Fruit fly (Drosophila melanogaster) whole organism, embryonic: ENCODE data around the gene Hip14.

Experiments
- ATbp ChIP-seq: fragments of 200-800 bp; sonication (Bioruptor generic); optimal IDR thresholded peaks from 2 replicates; lab custom pipeline; 2017; ENCODE audit warnings: missing biosample characterization, mild to moderate bottlenecking, missing genetic modification characterization, missing genetic modification reagents
- Asciz ChIP-seq: fragments of 200-800 bp; sonication (Bioruptor generic); optimal IDR thresholded peaks from 2 replicates; lab custom pipeline; 2017; ENCODE audit warnings: missing biosample characterization, mild to moderate bottlenecking, missing genetic modification characterization, missing genetic modification reagents
- CG13624 ChIP-seq: fragments of 200-800 bp; sonication (Bioruptor generic); optimal IDR thresholded peaks from 2 replicates; lab custom pipeline; 2016; ENCODE audit warnings: missing biosample characterization, missing genetic modification characterization
- CG13894 ChIP-seq: fragments of 200-800 bp; sonication (Bioruptor generic); optimal IDR thresholded peaks from 3 replicates; lab custom pipeline; 2018; ENCODE audit warnings: missing biosample characterization, mild to moderate bottlenecking, missing genetic modification characterization, moderate library complexity
- CG15601 ChIP-seq: fragments of 200-800 bp; sonication (Bioruptor generic); optimal IDR thresholded peaks from 3 replicates; lab custom pipeline; 2019; ENCODE audit warnings: missing biosample characterization, mild to moderate bottlenecking, missing genetic modification characterization, moderate library complexity
- CG15696 ChIP-seq: fragments of 200-800 bp; sonication (Bioruptor generic); optimal IDR thresholded peaks from 2 replicates; lab custom pipeline; 2019; ENCODE audit warnings: missing biosample characterization, mild to moderate bottlenecking, missing genetic modification characterization, moderate library complexity
- CG17359 ChIP-seq: fragments of 200-800 bp; sonication (Bioruptor generic); optimal IDR thresholded peaks from 3 replicates; lab custom pipeline; 2018; ENCODE audit warnings: missing biosample characterization, mild to moderate bottlenecking, missing genetic modification characterization, moderate library complexity
- CG17361 ChIP-seq: fragments of 200-800 bp; sonication (Bioruptor generic); IDR thresholded peaks from 3 replicates; pipeline ENCODE4 v1.3.6; 2022; ENCODE audit warnings: missing biosample characterization, missing genetic modification characterization
- CG1792 ChIP-seq: fragments of 200-800 bp; sonication (Bioruptor generic); optimal IDR thresholded peaks from 2 replicates; lab custom pipeline; 2016; ENCODE audit warnings: missing biosample characterization, missing genetic modification characterization
- CG1832 ChIP-seq: fragments of 200-800 bp; sonication (Bioruptor generic); optimal IDR thresholded peaks from 2 replicates; lab custom pipeline; 2017; ENCODE audit warnings: missing biosample characterization, mild to moderate bottlenecking, missing genetic modification characterization, inconsistent platforms
- CG3407 ChIP-seq: fragments of 200-800 bp; sonication (Bioruptor generic); optimal IDR thresholded peaks from 2 replicates; lab custom pipeline; 2018; ENCODE audit warnings: missing biosample characterization, mild to moderate bottlenecking, missing genetic modification characterization
- CG34376 ChIP-seq: fragments of 200-800 bp; sonication (Bioruptor generic); optimal IDR thresholded peaks from 2 replicates; lab custom pipeline; 2018; ENCODE audit warnings: missing biosample characterization, mild to moderate bottlenecking, missing genetic modification characterization
- CG4707 ChIP-seq: fragments of 200-800 bp; sonication (Bioruptor generic); optimal IDR thresholded peaks from 2 replicates; lab custom pipeline; 2018; ENCODE audit warnings: missing biosample characterization, mild to moderate bottlenecking, missing genetic modification characterization, moderate library complexity
- CG6272 ChIP-seq: fragments of 200-800 bp; sonication (Bioruptor generic); IDR thresholded peaks from 2 replicates; pipeline ENCODE4 v1.3.6; 2022; ENCODE audit warnings: missing biosample characterization, missing genetic modification characterization
- CG6791 ChIP-seq: fragments of 200-800 bp; sonication (Bioruptor generic); IDR thresholded peaks from 3 replicates; pipeline ENCODE4 v1.3.6; 2022; ENCODE audit warnings: missing biosample characterization, missing genetic modification characterization; ENCODE audit not compliant: partially characterized antibody
- CG9727 ChIP-seq: fragments of 200-800 bp; sonication (Bioruptor generic); optimal IDR thresholded peaks from 3 replicates; lab custom pipeline; 2017; ENCODE audit warnings: missing biosample characterization, mild to moderate bottlenecking, missing genetic modification characterization
- Camta ChIP-seq: fragments of 200-800 bp; sonication (Bioruptor generic); optimal IDR thresholded peaks from 2 replicates; lab custom pipeline; 2016; ENCODE audit warnings: missing biosample characterization, missing genetic modification characterization
- D ChIP-seq, 2 experiments: fragments of 200-800 bp in 1 of 2; fragments of >200 bp in 1 of 2; sonication (Bioruptor generic) in 1 of 2; optimal IDR thresholded peaks; 2 replicates in 1 of 2; 3 replicates in 1 of 2; lab custom pipeline; 2017; ENCODE audit warnings: mild to moderate bottlenecking in 1 of 2, missing biosample characterization in 1 of 2, missing genetic modification characterization in 1 of 2, missing genetic modification reagents in 1 of 2
- Deaf1 ChIP-seq: fragments of 200-800 bp; optimal IDR thresholded peaks from 3 replicates; lab custom pipeline; 2019; ENCODE audit warnings: missing biosample characterization, mild to moderate bottlenecking, missing genetic modification characterization, moderate library complexity
- Drgx ChIP-seq: fragments of 200-800 bp; sonication (Bioruptor generic); IDR thresholded peaks from 2 replicates; pipeline ENCODE4 v1.3.6; 2022; ENCODE audit warnings: missing biosample characterization, missing genetic modification characterization
- Fer3 ChIP-seq: fragments of 200-800 bp; sonication (Bioruptor generic); optimal IDR thresholded peaks from 2 replicates; lab custom pipeline; 2018; ENCODE audit warnings: missing biosample characterization, mild to moderate bottlenecking, missing genetic modification characterization, moderate library complexity
- HLH54F ChIP-seq: fragments of 200-800 bp; sonication (Bioruptor generic); optimal IDR thresholded peaks from 3 replicates; lab custom pipeline; 2016; ENCODE audit warnings: missing biosample characterization, missing genetic modification characterization
- Hand ChIP-seq: fragments of 200-800 bp; sonication (Bioruptor generic); optimal IDR thresholded peaks from 2 replicates; lab custom pipeline; 2017; ENCODE audit warnings: mild to moderate bottlenecking, missing biosample characterization, missing genetic modification reagents, missing genetic modification characterization
- Hr39 ChIP-seq: fragments of >200 bp; optimal IDR thresholded peaks from 2 replicates; lab custom pipeline; 2017
- Med ChIP-seq: fragments of 200-800 bp; sonication (Bioruptor generic); peaks from one replicate; lab custom pipeline; 2016; ENCODE audit warnings: missing biosample characterization, missing genetic modification characterization, mild to moderate bottlenecking, inconsistent platforms, moderate library complexity
- Myb ChIP-seq: fragments of 200-800 bp; sonication (Bioruptor generic); optimal IDR thresholded peaks from 2 replicates; lab custom pipeline; 2016; ENCODE audit warnings: missing biosample characterization, missing genetic modification characterization
- NK7.1 ChIP-seq: fragments of 200-800 bp; sonication (Bioruptor generic); optimal IDR thresholded peaks from 3 replicates; lab custom pipeline; 2016; ENCODE audit warnings: missing biosample characterization, missing genetic modification characterization
- PHDP ChIP-seq: fragments of 200-800 bp; sonication (Bioruptor generic); optimal IDR thresholded peaks from 3 replicates; lab custom pipeline; 2018; ENCODE audit warnings: missing biosample characterization, mild to moderate bottlenecking, missing genetic modification characterization, moderate library complexity
- Rx ChIP-seq: fragments of 200-800 bp; sonication (Bioruptor generic); IDR thresholded peaks from 2 replicates; pipeline ENCODE4 v1.3.6; 2022; ENCODE audit warnings: missing biosample characterization, missing genetic modification characterization
- Scr ChIP-seq: fragments of 200-800 bp; sonication (Bioruptor generic); IDR thresholded peaks from 2 replicates; pipeline ENCODE4 v1.3.6; 2022; ENCODE audit warnings: missing biosample characterization, missing genetic modification characterization; ENCODE audit not compliant: partially characterized antibody
- Six4 ChIP-seq: fragments of 200-800 bp; sonication (Bioruptor generic); optimal IDR thresholded peaks from 2 replicates; lab custom pipeline; 2016; ENCODE audit warnings: missing biosample characterization, missing genetic modification characterization
- ash1 ChIP-seq: fragments of 200-800 bp; sonication (Bioruptor generic); optimal IDR thresholded peaks from 2 replicates; lab custom pipeline; 2018; ENCODE audit warnings: missing biosample characterization, mild to moderate bottlenecking, missing genetic modification characterization
- chm ChIP-seq: fragments of 200-800 bp; sonication (Bioruptor generic); IDR thresholded peaks from 2 replicates; pipeline ENCODE4 v1.3.6; 2022; ENCODE audit warnings: missing biosample characterization, missing genetic modification characterization
- ci ChIP-seq: fragments of 200-800 bp; sonication (Bioruptor generic); IDR thresholded peaks from 3 replicates; pipeline ENCODE4 v1.3.6; 2022; ENCODE audit warnings: missing biosample characterization, missing genetic modification characterization
- da ChIP-seq: fragments of 200-800 bp; sonication (Bioruptor generic); optimal IDR thresholded peaks from 2 replicates; lab custom pipeline; 2016; ENCODE audit warnings: missing biosample characterization, missing genetic modification characterization
- ewg ChIP-seq: fragments of 200-800 bp; sonication (Bioruptor generic); optimal IDR thresholded peaks from 3 replicates; lab custom pipeline; 2017; ENCODE audit warnings: mild to moderate bottlenecking, missing biosample characterization, missing genetic modification reagents, missing genetic modification characterization
- ham ChIP-seq: fragments of 200-800 bp; sonication (Bioruptor generic); IDR thresholded peaks from 2 replicates; pipeline ENCODE4 v1.3.6; 2022; ENCODE audit warnings: missing biosample characterization, missing genetic modification characterization
- hth ChIP-seq: fragments of >200 bp; optimal IDR thresholded peaks from 2 replicates; lab custom pipeline; 2017; ENCODE audit warnings: inconsistent platforms
- lilli ChIP-seq: fragments of 200-800 bp; sonication (Bioruptor generic); optimal IDR thresholded peaks from 3 replicates; lab custom pipeline; 2016; ENCODE audit warnings: missing biosample characterization, missing genetic modification characterization
- lmd ChIP-seq: fragments of 200-800 bp; sonication (Bioruptor generic); IDR thresholded peaks from 2 replicates; pipeline ENCODE4 v1.3.6; 2022; ENCODE audit warnings: missing biosample characterization, missing genetic modification characterization
- mam ChIP-seq: fragments of 200-800 bp; sonication (Bioruptor generic); optimal IDR thresholded peaks from 3 replicates; lab custom pipeline; 2016; ENCODE audit warnings: missing biosample characterization, missing genetic modification characterization
- nerfin-1 ChIP-seq: fragments of 200-800 bp; sonication (Bioruptor generic); optimal IDR thresholded peaks from 3 replicates; lab custom pipeline; 2019; ENCODE audit warnings: missing biosample characterization, mild to moderate bottlenecking, missing genetic modification characterization, moderate library complexity
- oc ChIP-seq: fragments of 200-800 bp; sonication (Bioruptor generic); optimal IDR thresholded peaks from 2 replicates; lab custom pipeline; 2018; ENCODE audit warnings: missing biosample characterization, mild to moderate bottlenecking, missing genetic modification characterization, moderate library complexity
- pho ChIP-seq: fragments of 200-800 bp; sonication (Bioruptor generic); optimal IDR thresholded peaks from 2 replicates; lab custom pipeline; 2016; ENCODE audit warnings: missing biosample characterization, missing genetic modification characterization
- pros ChIP-seq: fragments of 200-800 bp; sonication (Bioruptor generic); optimal IDR thresholded peaks from 3 replicates; lab custom pipeline; 2019; ENCODE audit warnings: missing biosample characterization, mild to moderate bottlenecking, missing genetic modification characterization, moderate library complexity
- ranshi ChIP-seq: fragments of 200-800 bp; sonication (Bioruptor generic); IDR thresholded peaks from 2 replicates; pipeline ENCODE4 v1.3.6; 2022; ENCODE audit warnings: missing biosample characterization, missing genetic modification characterization
- ro ChIP-seq: fragments of 200-800 bp; sonication (Bioruptor generic); IDR thresholded peaks from 2 replicates; pipeline ENCODE4 v1.3.6; 2022; ENCODE audit warnings: missing biosample characterization, missing genetic modification characterization
- scrt ChIP-seq: fragments of 200-800 bp; sonication (Bioruptor generic); optimal IDR thresholded peaks from 2 replicates; lab custom pipeline; 2018; ENCODE audit warnings: missing biosample characterization, mild to moderate bottlenecking, missing genetic modification characterization, moderate library complexity
- tna ChIP-seq: fragments of 200-800 bp; sonication (Bioruptor generic); IDR thresholded peaks from 2 replicates; pipeline ENCODE4 v1.3.6; 2022; ENCODE audit warnings: missing biosample characterization, missing genetic modification characterization; ENCODE audit not compliant: partially characterized antibody
- wek ChIP-seq: fragments of 200-800 bp; sonication (Bioruptor generic); optimal IDR thresholded peaks from 3 replicates; lab custom pipeline; 2018; ENCODE audit warnings: missing biosample characterization, mild to moderate bottlenecking, missing genetic modification characterization, moderate library complexity

Hip14 gene

dm6 chr3L:16040389-16040788 lies 52.4 kb downstream of the Hip14 start (continued):
- TF ChIP-seq NK7.1 (no peak), Asciz (GFP tag; lab: Kevin White, UChicago) (no peak), pros (peak; percentile 76), D (optimal IDR thresholded peaks at IDR 0.05; lab: Kevin White, UChicago) (no peak), D (GFP tag; optimal IDR thresholded peaks at IDR 0.05; lab: Kevin White, UChicago) (no peak), PHDP (tag; lab: Kevin White, UChicago) (no peak), pho (GFP tag; lab: Kevin White, UChicago) (no peak), CG17359 (tag; lab: Kevin White, UChicago) (peak; percentile 3), mam (GFP tag; lab: Kevin White, UChicago) (no peak), CG13894 (tag; lab: Kevin White, UChicago) (peak; percentile 88), Deaf1 (tag; lab: Kevin White, UChicago) (peak; percentile 85), hth (lab: Kevin White, UChicago) (no peak), CG6791 (GFP tag; lab: Robert Waterston, UW) (0 out of 3 replicates have a peak, but pooled peaks have one; percentile 18), CG15696 (tag; lab: Kevin White, UChicago) (no peak), da (GFP tag; lab: Kevin White, UChicago) (no peak), CG9727 (no peak), ewg (peak; percentile 87), CG1792 (GFP tag; lab: Kevin White, UChicago) (no peak), Hand (GFP tag; lab: Kevin White, UChicago) (no peak), lmd (GFP tag; lab: Robert Waterston, UW) (no peak), CG17361 (GFP tag; lab: Robert Waterston, UW) (no peak), CG34376 (GFP tag; lab: Kevin White, UChicago) (no peak), Hr39 (lab: Kevin White, UChicago) (no peak), ham (no peak), Scr (no peak), HLH54F (GFP tag; lab: Kevin White, UChicago) (no peak), CG15601 (tag; lab: Kevin White, UChicago) (no peak), oc (tag; lab: Kevin White, UChicago) (peak; percentile 4), nerfin-1 (peak; percentile 8), CG13624 (GFP tag; lab: Kevin White, UChicago) (peak; percentile 52), lilli (GFP tag; lab: Kevin White, UChicago) (peak; percentile 8), Fer3 (tag; lab: Kevin White, UChicago) (no peak), ranshi (GFP tag; lab: Robert Waterston, UW) (no peak)

dm6 chr3L:16041260-16042079 lies 53.4 kb downstream of the Hip14 start:
- TF ChIP-seq CG1832: peak; percentile 33
- no peak for TF ChIP-seq CG4707 (GFP tag; lab: Kevin White, UChicago)
- peak; percentile 30; the same call in 1 of the 2 replicates for TF ChIP-seq CG6272 (GFP tag; lab: Robert Waterston, UW)
- TF ChIP-seq tna (GFP tag; lab: Robert Waterston, UW): no peak
- TF ChIP-seq Rx (GFP tag; lab: Robert Waterston, UW): no peak
- TF ChIP-seq Med (GFP tag; lab: Kevin White, UChicago): peak; percentile 20
- TF ChIP-seq Six4 (GFP tag; lab: Kevin White, UChicago): no peak
- TF ChIP-seq da (GFP tag; lab: Kevin White, UChicago): no peak
- TF ChIP-seq Camta (GFP tag; lab: Kevin White, UChicago): no peak
- no peak for TF ChIP-seq wek (GFP tag; lab: Kevin White, UChicago)
- no peak for TF ChIP-seq scrt
- TF ChIP-seq ci: 0 out of 3 replicates have a peak, but pooled peaks have one; percentile 44
- peak; percentile 79 for TF ChIP-seq Drgx (GFP tag; lab: Robert Waterston, UW)
- peak; percentile 13; the same call in 1 of the 2 replicates for TF ChIP-seq chm (GFP tag; lab: Robert Waterston, UW)
- TF ChIP-seq CG3407: no peak
- no peak for TF ChIP-seq ATbp (GFP tag; lab: Kevin White, UChicago)
- no peak for TF ChIP-seq Myb (GFP tag; lab: Kevin White, UChicago)
- no peak for TF ChIP-seq ro (GFP tag; lab: Robert Waterston, UW)
- peak; percentile 8 for TF ChIP-seq ash1 (GFP tag; lab: Kevin White, UChicago)
